Fruit fly (Drosophila melanogaster): ENCODE data around the gene CG42717.
A peak's percentile ranks its signal among the peaks of the same experiment; 100 is the strongest.

CG42717 gene

DNA sequence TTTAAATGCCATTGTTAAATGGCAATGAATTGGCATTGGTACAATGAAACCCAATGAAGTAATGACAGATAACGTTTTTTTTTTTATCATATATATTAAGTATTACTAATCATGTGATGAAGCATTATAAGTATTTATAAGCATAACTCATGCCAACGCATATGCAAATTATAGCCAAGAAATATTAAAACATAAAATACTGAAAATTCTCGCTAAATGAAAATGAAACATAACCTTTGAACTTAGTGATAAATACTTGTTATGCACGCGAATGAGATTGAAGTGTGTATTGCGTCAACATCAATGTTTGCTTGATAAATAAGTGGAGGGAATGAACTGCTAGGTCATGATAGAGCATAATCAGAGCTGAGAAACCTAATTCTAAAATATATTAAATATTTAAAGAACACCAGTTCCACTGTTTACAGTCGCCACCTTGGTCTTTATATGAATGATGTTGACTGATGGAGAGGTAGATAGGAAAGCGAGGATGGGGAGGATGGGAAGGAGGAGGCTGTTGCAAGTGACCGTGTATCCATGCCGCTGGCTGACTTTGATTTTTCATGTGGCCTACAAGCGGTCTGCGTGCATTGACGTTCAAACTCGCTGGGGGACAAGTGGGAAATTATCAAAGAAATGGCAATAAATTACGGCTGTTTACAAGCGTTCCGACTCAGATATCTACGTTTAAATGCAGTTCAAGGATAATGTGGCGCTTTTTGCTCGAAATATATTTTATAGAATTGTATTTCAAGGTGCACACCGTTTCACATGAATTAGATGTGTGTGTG, 23.3 kb upstream of the CG42717 start (continued):
- TF ChIP-seq CG17912 (GFP tag; optimal IDR thresholded peaks at IDR 0.05) = no peak
- TF ChIP-seq Hmr (GFP tag; optimal IDR thresholded peaks at IDR 0.05) = no peak
- TF ChIP-seq tx (GFP tag; optimal IDR thresholded peaks at IDR 0.05) = no peak
- no peak for TF ChIP-seq peb (GFP tag; IDR thresholded peaks at IDR 0.05)
- TF ChIP-seq bowl (GFP tag; IDR thresholded peaks at IDR 0.05) = no peak
- TF ChIP-seq Vsx1 (GFP tag; optimal IDR thresholded peaks at IDR 0.05) = peak; percentile 20
- no peak for TF ChIP-seq croc (GFP tag; conservative IDR thresholded peaks at IDR 0.05)
- no peak for TF ChIP-seq Bdp1 (GFP tag; optimal IDR thresholded peaks at IDR 0.05)
- TF ChIP-seq CG2712 (tag; optimal IDR thresholded peaks at IDR 0.05) = peak; percentile 22
- TF ChIP-seq Nf-YA (GFP tag; IDR thresholded peaks at IDR 0.05) = no peak
- TF ChIP-seq gcm2 (GFP tag; optimal IDR thresholded peaks at IDR 0.05) = no peak
- peak; percentile 35 for TF ChIP-seq gsb-n (tag; optimal IDR thresholded peaks at IDR 0.05)
- TF ChIP-seq CG9932 (GFP tag; IDR thresholded peaks at IDR 0.05) = no peak
- TF ChIP-seq zf30C (GFP tag; optimal IDR thresholded peaks at IDR 0.05) = no peak
- TF ChIP-seq Mes4 (GFP tag; optimal IDR thresholded peaks at IDR 0.05) = no peak
- TF ChIP-seq Optix (GFP tag; IDR thresholded peaks at IDR 0.05) = no peak
- no peak for TF ChIP-seq Aef1 (GFP tag; IDR thresholded peaks at IDR 0.05)
- TF ChIP-seq pum (GFP tag; optimal IDR thresholded peaks at IDR 0.05) = no peak
- peak; percentile 8 for TF ChIP-seq D19A (tag; optimal IDR thresholded peaks at IDR 0.05)
- no peak for TF ChIP-seq p53 (GFP tag; optimal IDR thresholded peaks at IDR 0.05)
- no peak for TF ChIP-seq CG10274 (GFP tag; optimal IDR thresholded peaks at IDR 0.05)
- 0 out of 2 replicates have a peak, but pooled peaks have one; percentile 11 for TF ChIP-seq CG10959 (GFP tag; IDR thresholded peaks at IDR 0.05)
- no peak for TF ChIP-seq seq (GFP tag; IDR thresholded peaks at IDR 0.05)
- TF ChIP-seq al (GFP tag; IDR thresholded peaks at IDR 0.05) = no peak
- no peak for TF ChIP-seq CG12299 (tag; optimal IDR thresholded peaks at IDR 0.05)
- TF ChIP-seq CG43689 (GFP tag; IDR thresholded peaks at IDR 0.05) = no peak
- no peak for TF ChIP-seq cad (GFP tag; optimal IDR thresholded peaks at IDR 0.05)
- TF ChIP-seq Hr39 (optimal IDR thresholded peaks at IDR 0.05) = no peak
- TF ChIP-seq amos (GFP tag; IDR thresholded peaks at IDR 0.05; ENCODE audit: partially characterized antibody) = no peak
- TF ChIP-seq CG30020 (tag; optimal IDR thresholded peaks at IDR 0.05) = no peak
- TF ChIP-seq nom (GFP tag; optimal IDR thresholded peaks at IDR 0.05) = peak; percentile 39
- no peak for TF ChIP-seq btn (GFP tag; optimal IDR thresholded peaks at IDR 0.05)
- no peak for TF ChIP-seq Dad (GFP tag; optimal IDR thresholded peaks at IDR 0.05)
- no peak for TF ChIP-seq CG7839 (tag; optimal IDR thresholded peaks at IDR 0.05)
- no peak for TF ChIP-seq CG6854 (GFP tag; optimal IDR thresholded peaks at IDR 0.05)
- TF ChIP-seq CG2129 (GFP tag; IDR thresholded peaks at IDR 0.05; ENCODE audit: partially characterized antibody) = no peak
- no peak for TF ChIP-seq Ravus (GFP tag; IDR thresholded peaks at IDR 0.05)
- TF ChIP-seq Opbp (GFP tag; IDR thresholded peaks at IDR 0.05; ENCODE audit: partially characterized antibody) = no peak
- no peak for TF ChIP-seq emc (GFP tag; optimal IDR thresholded peaks at IDR 0.05)
- TF ChIP-seq CG2875 (GFP tag; optimal IDR thresholded peaks at IDR 0.05) = peak; percentile 49
- no peak for TF ChIP-seq CG13775 (GFP tag; optimal IDR thresholded peaks at IDR 0.05)
- no peak for TF ChIP-seq repo (GFP tag; optimal IDR thresholded peaks at IDR 0.05)
- TF ChIP-seq Six4 (GFP tag; optimal IDR thresholded peaks at IDR 0.05) = no peak
- no peak for TF ChIP-seq sens-2 (GFP tag; IDR thresholded peaks at IDR 0.05)
- TF ChIP-seq CG17829 (tag; optimal IDR thresholded peaks at IDR 0.05) = no peak
- TF ChIP-seq Dfd (GFP tag; optimal IDR thresholded peaks at IDR 0.05) = no peak
- TF ChIP-seq D19B (GFP tag; optimal IDR thresholded peaks at IDR 0.05) = no peak
- TF ChIP-seq otp (GFP tag; IDR thresholded peaks at IDR 0.05) = no peak
- no peak for TF ChIP-seq CG3281 (GFP tag; optimal IDR thresholded peaks at IDR 0.05)
- TF ChIP-seq HLHmδ (GFP tag; optimal IDR thresholded peaks at IDR 0.05) = peak; percentile 55
- no peak for TF ChIP-seq CG11456 (GFP tag; IDR thresholded peaks at IDR 0.05)

Data from whole organism, embryonic.